Fruit fly (Drosophila melanogaster): ENCODE results near the gene puc.

dm6 chr3R:8109782-8110181 is 4.7 kb downstream of the puc start:
- TF ChIP-seq Pif1B (GFP tag; optimal IDR thresholded peaks at IDR 0.05), result no peak
- TF ChIP-seq CG4496 (GFP tag; IDR thresholded peaks at IDR 0.05), result no peak
- no peak for TF ChIP-seq gl (tag; optimal IDR thresholded peaks at IDR 0.05)
- no peak for TF ChIP-seq CG17806 (tag; optimal IDR thresholded peaks at IDR 0.05)
- no peak for TF ChIP-seq CG15710 (tag; optimal IDR thresholded peaks at IDR 0.05)
- no peak for TF ChIP-seq CG8159 (tag; optimal IDR thresholded peaks at IDR 0.05)
- TF ChIP-seq fd96Ca (GFP tag; IDR thresholded peaks at IDR 0.05), result no peak
- TF ChIP-seq CG14655 (GFP tag; optimal IDR thresholded peaks at IDR 0.05), result no peak
- no peak for TF ChIP-seq D1 (tag; optimal IDR thresholded peaks at IDR 0.05)
- TF ChIP-seq EcR (GFP tag; optimal IDR thresholded peaks at IDR 0.05), result no peak
- TF ChIP-seq CG9948 (tag; optimal IDR thresholded peaks at IDR 0.05), result no peak
- TF ChIP-seq CG12605 (GFP tag; IDR thresholded peaks at IDR 0.05), result no peak
- no peak for TF ChIP-seq Ets98B (GFP tag; IDR thresholded peaks at IDR 0.05)
